Worm (Caenorhabditis elegans): ENCODE measurements around the gene F44A6.4.

DNA sequence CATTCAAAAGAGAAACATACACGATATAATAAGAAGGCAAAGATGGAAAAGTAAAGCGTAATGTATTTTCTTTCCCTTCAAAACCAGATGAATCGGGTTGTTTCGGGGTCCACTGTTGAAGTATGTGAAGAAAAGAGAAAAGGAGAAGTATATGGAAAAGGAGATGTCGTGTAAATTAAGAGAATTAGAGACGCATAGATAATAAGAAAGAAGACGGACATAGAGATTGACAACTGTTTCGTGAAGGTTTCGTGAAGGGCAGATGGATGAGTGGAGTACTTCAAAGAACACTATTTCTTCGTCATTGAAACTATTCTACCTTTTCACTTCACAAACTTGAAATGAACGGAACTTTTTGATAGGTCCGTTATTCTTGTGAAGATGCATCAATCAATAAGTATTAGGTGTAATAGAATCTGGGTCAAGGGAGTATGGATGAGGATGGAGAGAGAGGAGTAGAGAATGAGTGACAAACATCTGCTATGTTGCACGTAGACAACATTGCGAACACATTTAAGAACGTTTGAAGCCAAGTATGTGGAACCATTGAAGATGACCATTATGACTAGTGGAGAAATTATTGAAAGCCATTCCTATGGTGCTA lies 23.0 kb upstream of the F44A6.4 start:
- TF ChIP-seq lin-13 (GFP tag; optimal IDR thresholded peaks at IDR 0.05) (no peak), ztf-11 (tag; optimal IDR thresholded peaks at IDR 0.05) (no peak), unc-39 (tag; optimal IDR thresholded peaks at IDR 0.05) (no peak), nhr-237 (tag; optimal IDR thresholded peaks at IDR 0.05) (no peak), unc-62 (GFP tag; optimal IDR thresholded peaks at IDR 0.05) (no peak), blmp-1 (tag; optimal IDR thresholded peaks at IDR 0.05; ENCODE audit: insufficient read depth) (peak; percentile 42), C34F6.9 (tag; optimal IDR thresholded peaks at IDR 0.05) (peak; percentile 44), snpc-4 (tag; optimal IDR thresholded peaks at IDR 0.05) (no peak)
